Fruit fly (Drosophila melanogaster) ovary, adult (tissue): ENCODE measurements around the gene sxe2.

ENCODE experiments used
- CG17801 ChIP-seq: fragments of 200-800 bp; optimal IDR thresholded peaks from 2 replicates; lab custom pipeline; 2019; ENCODE audit warnings: missing biosample characterization, mild to moderate bottlenecking, missing genetic modification characterization, moderate library complexity; ENCODE audit not compliant: partially characterized antibody

The sxe2 gene

dm6 chr3R:16072581-16072908, 11.1 kb upstream of the sxe2 start:
- TF ChIP-seq CG17801 (GFP tag; lab: Kevin White, UChicago), result no peak

dm6 chr3R:16074122-16074521, 9.6 kb upstream of the sxe2 start:
- no peak for TF ChIP-seq CG17801 (GFP tag; lab: Kevin White, UChicago)

- no peak for TF ChIP-seq CG17801 (GFP tag; lab: Kevin White, UChicago)
Measured at dm6 chr3R:16078247-16078646, 5.4 kb upstream of the sxe2 start.

- TF ChIP-seq CG17801 (GFP tag; lab: Kevin White, UChicago), result no peak
Measured at dm6 chr3R:16080942-16081589, 2.6 kb upstream of the sxe2 start, which contains the start of gene CG32855. Gene CG32855, minus strand, starts transcription at chr3R:16080992.

- no peak for TF ChIP-seq CG17801 (GFP tag; lab: Kevin White, UChicago)
Measured at dm6 chr3R:16082384-16082783, 1.3 kb upstream of the sxe2 start.

dm6 chr3R:16091910-16092627, 8.4 kb downstream of the sxe2 start:
- TF ChIP-seq CG17801 (GFP tag; lab: Kevin White, UChicago), result no peak

- TF ChIP-seq CG17801 (GFP tag; lab: Kevin White, UChicago), result peak; percentile 32
Measured at dm6 chr3R:16094011-16094729, 10.5 kb downstream of the sxe2 start.

- no peak for TF ChIP-seq CG17801 (GFP tag; lab: Kevin White, UChicago)
Measured at dm6 chr3R:16094918-16095317, 11.2 kb downstream of the sxe2 start.

- peak; percentile 98 for TF ChIP-seq CG17801 (GFP tag; lab: Kevin White, UChicago)
Measured at dm6 chr3R:16097661-16098329, 14.1 kb downstream of the sxe2 start.

dm6 chr3R:16098333-16099267, 14.9 kb downstream of the sxe2 start, which contains the start of the genes Mhcl and Akt:
Gene Mhcl, minus strand, starts transcription at chr3R:16098761.
Gene Akt, plus strand, starts transcription at chr3R:16099228.
- no peak for TF ChIP-seq CG17801 (GFP tag; lab: Kevin White, UChicago)

dm6 chr3R:16099268-16100240, 15.9 kb downstream of the sxe2 start:
- peak; percentile 11 for TF ChIP-seq CG17801 (GFP tag; lab: Kevin White, UChicago)

dm6 chr3R:16105813-16106480, 22.3 kb downstream of the sxe2 start:
- TF ChIP-seq CG17801 (GFP tag; lab: Kevin White, UChicago), result no peak
